Fruit fly (Drosophila melanogaster): ENCODE results near the gene eIF3g1.
A peak's percentile ranks its signal among the peaks of the same experiment; 100 is the strongest.

eIF3g1 gene

DNA sequence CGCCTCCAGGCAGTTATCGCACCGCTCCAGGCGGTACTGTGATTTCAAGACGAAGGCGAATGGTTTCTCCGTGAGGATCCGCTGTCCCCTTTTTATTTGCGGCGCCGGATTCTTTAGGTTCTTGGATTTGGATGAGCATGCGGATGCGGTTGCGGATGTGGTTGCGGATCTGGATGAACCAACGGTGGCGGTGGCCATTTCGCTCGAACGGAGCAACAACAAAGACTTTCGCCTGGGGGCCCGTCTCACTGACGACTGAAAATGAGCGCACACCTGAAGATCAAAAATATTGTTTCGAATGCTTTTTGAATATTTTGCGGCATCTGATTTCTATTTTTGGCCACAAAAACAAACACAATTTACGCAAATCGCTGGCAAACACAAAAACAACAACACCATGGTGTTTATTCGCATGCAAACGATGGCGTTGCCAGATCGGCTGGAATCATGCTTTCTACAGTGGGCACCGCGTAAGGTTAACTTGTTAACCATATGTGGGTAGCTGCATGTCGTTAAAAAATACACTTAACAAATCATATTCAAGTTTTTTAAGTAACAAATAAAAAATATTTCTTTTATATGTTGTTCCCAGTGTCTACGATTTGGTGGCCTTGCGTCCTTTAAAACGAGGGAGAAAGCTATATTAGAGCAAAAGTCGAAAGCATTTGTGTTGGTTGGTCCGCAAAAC lies 1.5 kb downstream of the eIF3g1 start, which contains the start of gene Smyd3 (continued):
- TF ChIP-seq NFAT (GFP tag; IDR thresholded peaks at IDR 0.05) (peak; percentile 87), Nf-YB (GFP tag; optimal IDR thresholded peaks at IDR 0.05) (peak; percentile 34), crc (GFP tag; optimal IDR thresholded peaks at IDR 0.05) (peak; percentile 58), dpn (GFP tag; optimal IDR thresholded peaks at IDR 0.05) (peak; percentile 80 to 81), CG14014 (GFP tag; IDR thresholded peaks at IDR 0.05) (peak; percentile 85), wek (GFP tag; optimal IDR thresholded peaks at IDR 0.05) (peak; percentile 20), jumu (GFP tag; optimal IDR thresholded peaks at IDR 0.05) (peak; percentile 62), Rx (GFP tag; IDR thresholded peaks at IDR 0.05) (peak; percentile 76), dm (GFP tag; optimal IDR thresholded peaks at IDR 0.05) (peak; percentile 66), sisA (GFP tag; IDR thresholded peaks at IDR 0.05) (peak; percentile 81), abd-A (tag; optimal IDR thresholded peaks at IDR 0.05) (no peak), corto (GFP tag; optimal IDR thresholded peaks at IDR 0.05) (no peak), CG13775 (GFP tag; optimal IDR thresholded peaks at IDR 0.05) (peak; percentile 96), tin (GFP tag; optimal IDR thresholded peaks at IDR 0.05) (peak; percentile 69), CG17359 (tag; optimal IDR thresholded peaks at IDR 0.05) (peak; percentile 76), gem (tag; optimal IDR thresholded peaks at IDR 0.05) (no peak), ken (GFP tag; IDR thresholded peaks at IDR 0.05) (peak; percentile 75; the same call in 2 of the 3 replicates), CG12155 (GFP tag; optimal IDR thresholded peaks at IDR 0.05) (peak; percentile 75), HmgZ (tag; optimal IDR thresholded peaks at IDR 0.05) (peak; percentile 67), CG11723 (GFP tag; optimal IDR thresholded peaks at IDR 0.05) (peak; percentile 57), CG12391 (tag; optimal IDR thresholded peaks at IDR 0.05) (peak; percentile 77), CG8359 (GFP tag; optimal IDR thresholded peaks at IDR 0.05; ENCODE audit: borderline replicate concordance) (no peak), CG4617 (GFP tag; optimal IDR thresholded peaks at IDR 0.05; ENCODE audit: borderline replicate concordance) (peak; percentile 67), Ptx1 (GFP tag; IDR thresholded peaks at IDR 0.05) (peak; percentile 89), CG7357 (GFP tag; IDR thresholded peaks at IDR 0.05) (peak; percentile 56; the same call in 1 of the 3 replicates), CG10267 (tag; optimal IDR thresholded peaks at IDR 0.05) (peak; percentile 53), Asciz (GFP tag; optimal IDR thresholded peaks at IDR 0.05) (no peak), Tbp (GFP tag; optimal IDR thresholded peaks at IDR 0.05) (no peak), Lpt (GFP tag; optimal IDR thresholded peaks at IDR 0.05) (no peak), CG10366 (GFP tag; IDR thresholded peaks at IDR 0.05) (peak; percentile 84), CG12071 (GFP tag; optimal IDR thresholded peaks at IDR 0.05) (peak; percentile 53), Ada2b (GFP tag; IDR thresholded peaks at IDR 0.05) (peak; percentile 78), sens (GFP tag) (peak; percentile 95), CG4404 (GFP tag; IDR thresholded peaks at IDR 0.05) (peak; percentile 55), cad (GFP tag; optimal IDR thresholded peaks at IDR 0.05) (no peak), Elba2 (GFP tag; optimal IDR thresholded peaks at IDR 0.05) (no peak), ERR (GFP tag; optimal IDR thresholded peaks at IDR 0.05) (peak; percentile 65), pros (GFP tag; optimal IDR thresholded peaks at IDR 0.05) (no peak), Jarid2 (GFP tag; optimal IDR thresholded peaks at IDR 0.05) (no peak), insv (GFP tag; optimal IDR thresholded peaks at IDR 0.05) (no peak), CG30431 (GFP tag; optimal IDR thresholded peaks at IDR 0.05) (peak; percentile 62), MESR4 (GFP tag; optimal IDR thresholded peaks at IDR 0.05) (peak; percentile 68), rib (GFP tag; IDR thresholded peaks at IDR 0.05) (peak; percentile 79), lbe (GFP tag; optimal IDR thresholded peaks at IDR 0.05) (peak; percentile 80), ac (GFP tag; optimal IDR thresholded peaks at IDR 0.05) (peak; percentile 30), Antp (GFP tag; optimal IDR thresholded peaks at IDR 0.05) (peak; percentile 79), CG32767 (GFP tag; IDR thresholded peaks at IDR 0.05) (peak; percentile 37; the same call in 1 of the 2 replicates), CG3163 (GFP tag; optimal IDR thresholded peaks at IDR 0.05) (peak; percentile 18), inv (GFP tag; IDR thresholded peaks at IDR 0.05; ENCODE audit: partially characterized antibody) (no peak), NfI (GFP tag; optimal IDR thresholded peaks at IDR 0.05) (peak; percentile 75)
